Fruit fly (Drosophila melanogaster): Measurements from ENCODE around the gene Dab.

dm6 chr3L:16749726-16750125, 37.8 kb downstream of the Dab start:
- peak; percentile 64 for TF ChIP-seq CG3032 (tag; optimal IDR thresholded peaks at IDR 0.05)
- TF ChIP-seq fd59A (GFP tag; optimal IDR thresholded peaks at IDR 0.05): peak; percentile 47
- TF ChIP-seq CG8632 (GFP tag; optimal IDR thresholded peaks at IDR 0.05): no peak
- TF ChIP-seq CG11294 (GFP tag; IDR thresholded peaks at IDR 0.05): no peak
- TF ChIP-seq Blimp-1 (GFP tag; optimal IDR thresholded peaks at IDR 0.05): no peak
- TF ChIP-seq dac (GFP tag; optimal IDR thresholded peaks at IDR 0.05): peak; percentile 24
- TF ChIP-seq OdsH (GFP tag; optimal IDR thresholded peaks at IDR 0.05): peak; percentile 42
- TF ChIP-seq eg (GFP tag; IDR thresholded peaks at IDR 0.05): peak; percentile 62; the same call in 1 of the 3 replicates
- TF ChIP-seq Gug (GFP tag; IDR thresholded peaks at IDR 0.05): peak; percentile 49; the same call in 1 of the 2 replicates
- TF ChIP-seq topi (GFP tag; optimal IDR thresholded peaks at IDR 0.05): no peak
- peak; percentile 65 for TF ChIP-seq CG10631 (GFP tag; optimal IDR thresholded peaks at IDR 0.05)
- TF ChIP-seq cyc (GFP tag; optimal IDR thresholded peaks at IDR 0.05): no peak
- peak; percentile 42 for TF ChIP-seq CG11762 (GFP tag; optimal IDR thresholded peaks at IDR 0.05; ENCODE audit: insufficient read depth)
